Comparison of ENCODE assay signal across 4 worm cellular contexts in genomic region chrIII:8490254-8490653, ce11.
TF ChIP-seq lines count a peak whose summit lies in the region.

TSS of gene ess-2 (minus strand) at chrIII:8490352.
TSS of gene F42H10.2 (plus strand) at chrIII:8490620.

TF ChIP-seq in whole organism, L1 larva, 84 proteins besides CTCF, POLR2A, EP300 and RAD21 (continued from another document):
- TF ChIP-seq zip-4 (GFP tag; optimal IDR thresholded peaks at IDR 0.05; lab: Kevin White, UChicago): peak; percentile 83
- TF ChIP-seq dpl-1 (GFP tag; optimal IDR thresholded peaks at IDR 0.05; lab: Kevin White, UChicago): peak; percentile 9 to 65 (median 33)
- no peak for TF ChIP-seq F16B12.6 (tag; optimal IDR thresholded peaks at IDR 0.05; lab: Kevin White, UChicago)
- no peak for TF ChIP-seq elt-2 (tag; optimal IDR thresholded peaks at IDR 0.05; lab: Kevin White, UChicago)
- TF ChIP-seq swsn-7 (tag; optimal IDR thresholded peaks at IDR 0.05; lab: Kevin White, UChicago): peak; percentile 43
- TF ChIP-seq vab-15 (tag; optimal IDR thresholded peaks at IDR 0.05; lab: Kevin White, UChicago): no peak
- TF ChIP-seq nhr-84 (tag; optimal IDR thresholded peaks at IDR 0.05; lab: Kevin White, UChicago): no peak
- no peak for TF ChIP-seq sox-4 (tag; optimal IDR thresholded peaks at IDR 0.05; lab: Kevin White, UChicago)
- TF ChIP-seq skn-1 (tag; optimal IDR thresholded peaks at IDR 0.05; lab: Kevin White, UChicago): peak; percentile 82
- peak; percentile 64 to 87 for TF ChIP-seq lsy-2 (tag; optimal IDR thresholded peaks at IDR 0.05; lab: Kevin White, UChicago)
- peak; percentile 62 for TF ChIP-seq snu-23 (GFP tag; optimal IDR thresholded peaks at IDR 0.05; lab: Kevin White, UChicago)
- peak; percentile 55 to 74 for TF ChIP-seq lin-35 (GFP tag; optimal IDR thresholded peaks at IDR 0.05; lab: Kevin White, UChicago)
- peak; percentile 53 for TF ChIP-seq nhr-71 (tag; optimal IDR thresholded peaks at IDR 0.05; lab: Kevin White, UChicago)
- TF ChIP-seq efl-1 (optimal IDR thresholded peaks at IDR 0.05; lab: Kevin White, UChicago): peak; percentile 54 to 56
- TF ChIP-seq efl-1 (GFP tag; optimal IDR thresholded peaks at IDR 0.05 in 1 of 2; lab: Kevin White, UChicago): peak; percentile 52 to 93
- peak; percentile 67 for TF ChIP-seq C16A3.4 (tag; optimal IDR thresholded peaks at IDR 0.05; lab: Kevin White, UChicago)
- TF ChIP-seq blmp-1 (tag; optimal IDR thresholded peaks at IDR 0.05; lab: Kevin White, UChicago): peak; percentile 54
- TF ChIP-seq dsc-1 (tag; optimal IDR thresholded peaks at IDR 0.05; lab: Kevin White, UChicago): peak; percentile 2
- peak; percentile 50 for TF ChIP-seq lin-13 (GFP tag; optimal IDR thresholded peaks at IDR 0.05; lab: Kevin White, UChicago)
- TF ChIP-seq pax-3 (tag; optimal IDR thresholded peaks at IDR 0.05; lab: Kevin White, UChicago): no peak

TF ChIP-seq in whole organism, L2 larva, 48 proteins besides CTCF, POLR2A, EP300 and RAD21 (continued from another document):
- TF ChIP-seq ceh-16 (tag; optimal IDR thresholded peaks at IDR 0.05; lab: Kevin White, UChicago): no peak
- TF ChIP-seq lin-11 (tag; optimal IDR thresholded peaks at IDR 0.05; lab: Kevin White, UChicago): no peak
- TF ChIP-seq lsy-2 (tag; optimal IDR thresholded peaks at IDR 0.05; lab: Kevin White, UChicago): peak in 1 of 2 experiments; percentile 78
- peak; percentile 19 for TF ChIP-seq lin-13 (GFP tag; optimal IDR thresholded peaks at IDR 0.05; lab: Kevin White, UChicago)
- no peak for TF ChIP-seq mdl-1 (tag; optimal IDR thresholded peaks at IDR 0.05; lab: Kevin White, UChicago)
- TF ChIP-seq mbf-1 (tag; optimal IDR thresholded peaks at IDR 0.05; lab: Kevin White, UChicago): no peak
- peak; percentile 83 for TF ChIP-seq C34F6.9 (tag; optimal IDR thresholded peaks at IDR 0.05; lab: Kevin White, UChicago)
- TF ChIP-seq peb-1 (tag; optimal IDR thresholded peaks at IDR 0.05; lab: Kevin White, UChicago): no peak
- TF ChIP-seq nhr-11 (tag; optimal IDR thresholded peaks at IDR 0.05; lab: Kevin White, UChicago): no peak
- TF ChIP-seq nhr-25 (tag; optimal IDR thresholded peaks at IDR 0.05; lab: Kevin White, UChicago): peak; percentile 54
- TF ChIP-seq Y55F3AM.14 (GFP tag; optimal IDR thresholded peaks at IDR 0.05; lab: Kevin White, UChicago): no peak
- TF ChIP-seq R02D3.7 (tag; optimal IDR thresholded peaks at IDR 0.05; lab: Kevin White, UChicago): no peak
- TF ChIP-seq gmeb-1 (tag; optimal IDR thresholded peaks at IDR 0.05; lab: Kevin White, UChicago): peak; percentile 49
- TF ChIP-seq sma-9 (GFP tag; optimal IDR thresholded peaks at IDR 0.05; lab: Kevin White, UChicago): no peak
- no peak for TF ChIP-seq sma-9 (tag; optimal IDR thresholded peaks at IDR 0.05; lab: Kevin White, UChicago)

TF ChIP-seq in whole organism, L3 larva, 47 proteins besides CTCF, POLR2A, EP300 and RAD21 (continued from another document):
- TF ChIP-seq nhr-23 (tag; optimal IDR thresholded peaks at IDR 0.05; lab: Kevin White, UChicago) (peak; percentile 50), ztf-4 (tag; optimal IDR thresholded peaks at IDR 0.05; lab: Kevin White, UChicago) (no peak), elt-2 (tag; optimal IDR thresholded peaks at IDR 0.05; lab: Kevin White, UChicago) (no peak), nhr-237 (tag; optimal IDR thresholded peaks at IDR 0.05; lab: Kevin White, UChicago) (no peak), nfya-1 (tag; optimal IDR thresholded peaks at IDR 0.05; lab: Kevin White, UChicago; ENCODE audit: insufficient read depth) (peak; percentile 67), lin-15B (tag; optimal IDR thresholded peaks at IDR 0.05; lab: Kevin White, UChicago) (peak; percentile 87), nhr-67 (tag; optimal IDR thresholded peaks at IDR 0.05; lab: Kevin White, UChicago) (no peak), ceh-9 (tag; optimal IDR thresholded peaks at IDR 0.05; lab: Kevin White, UChicago) (no peak), egl-5 (tag; optimal IDR thresholded peaks at IDR 0.05; lab: Kevin White, UChicago) (no peak)

TF ChIP-seq in whole organism, L4 larva, 104 proteins besides CTCF, POLR2A, EP300 and RAD21 (continued from another document):
- no peak for TF ChIP-seq ZK546.5 (tag; optimal IDR thresholded peaks at IDR 0.05; lab: Kevin White, UChicago)
- no peak for TF ChIP-seq skn-1 (tag; optimal IDR thresholded peaks at IDR 0.05; lab: Kevin White, UChicago)
- peak in 1 of 2 experiments; percentile 83 for TF ChIP-seq lsy-2 (tag; optimal IDR thresholded peaks at IDR 0.05; lab: Kevin White, UChicago)
- TF ChIP-seq Y5F2A.4 (GFP tag; optimal IDR thresholded peaks at IDR 0.05; lab: Kevin White, UChicago): no peak
- no peak for TF ChIP-seq daf-16 (GFP tag; optimal IDR thresholded peaks at IDR 0.05; lab: Kevin White, UChicago)
- peak; percentile 27 for TF ChIP-seq daf-16 (tag; optimal IDR thresholded peaks at IDR 0.05; lab: Kevin White, UChicago)
- TF ChIP-seq nhr-25 (tag; optimal IDR thresholded peaks at IDR 0.05; lab: Kevin White, UChicago; ENCODE audit: borderline replicate concordance, insufficient read depth): no peak
- no peak for TF ChIP-seq Y75B8A.6 (GFP tag; IDR thresholded peaks at IDR 0.05; lab: Robert Waterston, UW)
- no peak for TF ChIP-seq nhr-10 (tag; optimal IDR thresholded peaks at IDR 0.05; lab: Kevin White, UChicago)
- no peak for TF ChIP-seq snpc-4 (tag; optimal IDR thresholded peaks at IDR 0.05; lab: Kevin White, UChicago)
- TF ChIP-seq gei-8 (GFP tag; optimal IDR thresholded peaks at IDR 0.05; lab: Kevin White, UChicago): no peak
- TF ChIP-seq lir-3 (tag; optimal IDR thresholded peaks at IDR 0.05; lab: Kevin White, UChicago): no peak
- no peak for TF ChIP-seq pha-4 (GFP tag; IDR thresholded peaks at IDR 0.05; lab: Robert Waterston, UW)
- TF ChIP-seq pha-4 (tag; optimal IDR thresholded peaks at IDR 0.05; lab: Kevin White, UChicago): no peak
- no peak for TF ChIP-seq cey-2 (tag; optimal IDR thresholded peaks at IDR 0.05; lab: Kevin White, UChicago; ENCODE audit: borderline replicate concordance, insufficient read depth)
- no peak for TF ChIP-seq spr-1 (tag; optimal IDR thresholded peaks at IDR 0.05; lab: Kevin White, UChicago)
- TF ChIP-seq T20F7.1 (GFP tag; optimal IDR thresholded peaks at IDR 0.05; lab: Kevin White, UChicago): peak; percentile 97
- TF ChIP-seq ceh-32 (tag; optimal IDR thresholded peaks at IDR 0.05; lab: Kevin White, UChicago; ENCODE audit: poor library complexity): no peak
- TF ChIP-seq lin-1 (GFP tag; IDR thresholded peaks at IDR 0.05; lab: Robert Waterston, UW): no peak
- no peak for TF ChIP-seq dmd-8 (GFP tag; IDR thresholded peaks at IDR 0.05; lab: Robert Waterston, UW)
- TF ChIP-seq F44E2.7 (GFP tag; IDR thresholded peaks at IDR 0.05; lab: Robert Waterston, UW): no peak
- no peak for TF ChIP-seq dmd-6 (GFP tag; IDR thresholded peaks at IDR 0.05; lab: Robert Waterston, UW)
- TF ChIP-seq mxl-2 (GFP tag; conservative IDR thresholded peaks at IDR 0.05; lab: Robert Waterston, UW): no peak
- no peak for TF ChIP-seq Y105C5A.15 (GFP tag; IDR thresholded peaks at IDR 0.05; lab: Robert Waterston, UW)
- TF ChIP-seq lin-29 (GFP tag; IDR thresholded peaks at IDR 0.05; lab: Robert Waterston, UW): no peak
- TF ChIP-seq nhr-6 (tag; optimal IDR thresholded peaks at IDR 0.05; lab: Kevin White, UChicago): peak; percentile 4
- no peak for TF ChIP-seq egl-43 (GFP tag; IDR thresholded peaks at IDR 0.05; lab: Robert Waterston, UW)
- TF ChIP-seq mes-2 (tag; optimal IDR thresholded peaks at IDR 0.05; lab: Kevin White, UChicago; ENCODE audit: poor library complexity, severe bottlenecking): peak; percentile 43
- no peak for TF ChIP-seq dmd-9 (GFP tag; IDR thresholded peaks at IDR 0.05; lab: Robert Waterston, UW)
- TF ChIP-seq ZK337.2 (GFP tag; IDR thresholded peaks at IDR 0.05; lab: Robert Waterston, UW): no peak
- peak; percentile 44 for TF ChIP-seq dpl-1 (GFP tag; optimal IDR thresholded peaks at IDR 0.05; lab: Kevin White, UChicago)
- TF ChIP-seq pqm-1 (tag; optimal IDR thresholded peaks at IDR 0.05; lab: Kevin White, UChicago): no peak
- no peak for TF ChIP-seq ama-1 (optimal IDR thresholded peaks at IDR 0.05; lab: Kevin White, UChicago)
- TF ChIP-seq unc-62 (GFP tag; optimal IDR thresholded peaks at IDR 0.05 in 1 of 2; lab: Kevin White, UChicago): no peak
- TF ChIP-seq unc-62 (tag; optimal IDR thresholded peaks at IDR 0.05; lab: Kevin White, UChicago): no peak
- no peak for TF ChIP-seq ctbp-1 (GFP tag; IDR thresholded peaks at IDR 0.05; lab: Robert Waterston, UW)
- no peak for TF ChIP-seq mxl-3 (GFP tag; optimal IDR thresholded peaks at IDR 0.05; lab: Kevin White, UChicago)
- TF ChIP-seq zfp-3 (GFP tag; conservative IDR thresholded peaks at IDR 0.05; lab: Robert Waterston, UW): no peak
- no peak for TF ChIP-seq hmg-1.1 (GFP tag; IDR thresholded peaks at IDR 0.05; lab: Robert Waterston, UW)
- TF ChIP-seq ceh-44 (GFP tag; IDR thresholded peaks at IDR 0.05; lab: Robert Waterston, UW): no peak
- TF ChIP-seq nhr-102 (tag; optimal IDR thresholded peaks at IDR 0.05; lab: Kevin White, UChicago): no peak
- TF ChIP-seq nhr-111 (GFP tag; optimal IDR thresholded peaks at IDR 0.05; lab: Kevin White, UChicago): no peak
- TF ChIP-seq rbr-2 (tag; optimal IDR thresholded peaks at IDR 0.05; lab: Kevin White, UChicago): no peak
- no peak for TF ChIP-seq nhr-237 (tag; optimal IDR thresholded peaks at IDR 0.05; lab: Kevin White, UChicago)
- TF ChIP-seq jun-1 (tag; optimal IDR thresholded peaks at IDR 0.05; lab: Kevin White, UChicago): no peak
- TF ChIP-seq lin-38 (GFP tag; IDR thresholded peaks at IDR 0.05; lab: Robert Waterston, UW): no peak
- peak; percentile 34 for TF ChIP-seq mep-1 (tag; optimal IDR thresholded peaks at IDR 0.05; lab: Kevin White, UChicago)
- TF ChIP-seq fkh-10 (GFP tag; optimal IDR thresholded peaks at IDR 0.05; lab: Kevin White, UChicago): no peak
- no peak for TF ChIP-seq daf-8 (GFP tag; IDR thresholded peaks at IDR 0.05; lab: Robert Waterston, UW)
- TF ChIP-seq nhr-48 (tag; optimal IDR thresholded peaks at IDR 0.05; lab: Kevin White, UChicago): no peak
- no peak for TF ChIP-seq ceh-62 (tag; optimal IDR thresholded peaks at IDR 0.05; lab: Kevin White, UChicago)
- no peak for TF ChIP-seq aha-1 (tag; lab: Kevin White, UChicago)
- peak; percentile 26 for TF ChIP-seq hlh-30 (tag; optimal IDR thresholded peaks at IDR 0.05; lab: Kevin White, UChicago; ENCODE audit: insufficient read depth)
- no peak for TF ChIP-seq Y48G9A.11 (GFP tag; IDR thresholded peaks at IDR 0.05; lab: Robert Waterston, UW)
- TF ChIP-seq nhr-28 (tag; optimal IDR thresholded peaks at IDR 0.05; lab: Kevin White, UChicago): no peak
- no peak for TF ChIP-seq hlh-11 (tag; optimal IDR thresholded peaks at IDR 0.05; lab: Kevin White, UChicago)
- TF ChIP-seq nhr-41 (GFP tag; IDR thresholded peaks at IDR 0.05; lab: Robert Waterston, UW): no peak
- no peak for TF ChIP-seq tra-1 (GFP tag; IDR thresholded peaks at IDR 0.05; lab: Robert Waterston, UW)
- TF ChIP-seq attf-4 (tag; optimal IDR thresholded peaks at IDR 0.05; lab: Kevin White, UChicago): no peak
- TF ChIP-seq set-16 (GFP tag; IDR thresholded peaks at IDR 0.05; lab: Robert Waterston, UW): no peak
- no peak for TF ChIP-seq php-3 (GFP tag; IDR thresholded peaks at IDR 0.05; lab: Robert Waterston, UW)
- TF ChIP-seq zag-1 (tag; optimal IDR thresholded peaks at IDR 0.05; lab: Kevin White, UChicago): no peak
- peak in 1 of 2 experiments; percentile 1 for TF ChIP-seq hif-1 (tag; optimal IDR thresholded peaks at IDR 0.05; lab: Kevin White, UChicago)
- TF ChIP-seq dve-1 (tag; optimal IDR thresholded peaks at IDR 0.05; lab: Kevin White, UChicago; ENCODE audit: insufficient read depth): peak; percentile 53
- TF ChIP-seq ztf-7 (tag; optimal IDR thresholded peaks at IDR 0.05; lab: Kevin White, UChicago): no peak
- no peak for TF ChIP-seq mdl-1 (tag; optimal IDR thresholded peaks at IDR 0.05; lab: Kevin White, UChicago)
